Comparison of ENCODE assay signal across 7 worm cellular contexts in genomic region chrX:15617168-15617567, ce11.
TF ChIP-seq lines count a peak whose summit lies in the region.

No protein-coding gene starts in this region.

TF ChIP-seq in whole organism, L1 larva, 84 proteins besides CTCF, POLR2A, EP300 and RAD21 (continues in another document):
- TF ChIP-seq efl-3 (GFP tag; optimal IDR thresholded peaks at IDR 0.05; lab: Kevin White, UChicago), result no peak
- no peak for TF ChIP-seq elt-2 (tag; optimal IDR thresholded peaks at IDR 0.05; lab: Kevin White, UChicago)
- peak; percentile 64 for TF ChIP-seq lin-14 (GFP tag; optimal IDR thresholded peaks at IDR 0.05; lab: Kevin White, UChicago)
- no peak for TF ChIP-seq isw-1 (GFP tag; IDR thresholded peaks at IDR 0.05; lab: Robert Waterston, UW)
- no peak for TF ChIP-seq fkh-10 (GFP tag; optimal IDR thresholded peaks at IDR 0.05; lab: Kevin White, UChicago)
- no peak for TF ChIP-seq lin-39 (tag; optimal IDR thresholded peaks at IDR 0.05; lab: Kevin White, UChicago)
- no peak for TF ChIP-seq egl-27 (tag; optimal IDR thresholded peaks at IDR 0.05; lab: Kevin White, UChicago)
- TF ChIP-seq snu-23 (GFP tag; optimal IDR thresholded peaks at IDR 0.05; lab: Kevin White, UChicago), result peak; percentile 16
- TF ChIP-seq ceh-82 (tag; optimal IDR thresholded peaks at IDR 0.05; lab: Kevin White, UChicago), result peak in 2 of 3 experiments; percentile 4 to 46
- TF ChIP-seq pqm-1 (tag; optimal IDR thresholded peaks at IDR 0.05; lab: Kevin White, UChicago), result no peak
- no peak for TF ChIP-seq unc-86 (tag; optimal IDR thresholded peaks at IDR 0.05; lab: Kevin White, UChicago)
- TF ChIP-seq blmp-1 (tag; optimal IDR thresholded peaks at IDR 0.05; lab: Kevin White, UChicago), result no peak

TF ChIP-seq in whole organism, L2 larva, 48 proteins besides CTCF, POLR2A, EP300 and RAD21:
- no peak for TF ChIP-seq nhr-21 (tag; optimal IDR thresholded peaks at IDR 0.05; lab: Kevin White, UChicago)
- TF ChIP-seq nhr-129 (tag; optimal IDR thresholded peaks at IDR 0.05; lab: Kevin White, UChicago), result peak; percentile 28
- peak; percentile 18 for TF ChIP-seq fos-1 (tag; optimal IDR thresholded peaks at IDR 0.05; lab: Kevin White, UChicago)
- TF ChIP-seq crh-2 (tag; optimal IDR thresholded peaks at IDR 0.05; lab: Kevin White, UChicago), result peak; percentile 52
- TF ChIP-seq C34F6.9 (tag; optimal IDR thresholded peaks at IDR 0.05; lab: Kevin White, UChicago), result peak; percentile 55
- TF ChIP-seq zag-1 (tag; optimal IDR thresholded peaks at IDR 0.05; lab: Kevin White, UChicago), result peak; percentile 18
- TF ChIP-seq unc-39 (tag; optimal IDR thresholded peaks at IDR 0.05; lab: Kevin White, UChicago), result no peak
- TF ChIP-seq lsy-2 (tag; optimal IDR thresholded peaks at IDR 0.05; lab: Kevin White, UChicago), result peak in 1 of 2 experiments; percentile 32
- peak; percentile 20 for TF ChIP-seq sma-9 (GFP tag; optimal IDR thresholded peaks at IDR 0.05; lab: Kevin White, UChicago)
- TF ChIP-seq sma-9 (tag; optimal IDR thresholded peaks at IDR 0.05; lab: Kevin White, UChicago), result no peak
TF ChIP-seq in whole organism, L2 larva: peak in this region for 7.

TF ChIP-seq in whole organism, L3 larva, 47 proteins besides CTCF, POLR2A, EP300 and RAD21:
- no peak for TF ChIP-seq nhr-11 (tag; optimal IDR thresholded peaks at IDR 0.05; lab: Kevin White, UChicago)
- TF ChIP-seq pha-4 (tag; optimal IDR thresholded peaks at IDR 0.05; lab: Kevin White, UChicago), result peak; percentile 54
- peak; percentile 9 for TF ChIP-seq elt-2 (tag; optimal IDR thresholded peaks at IDR 0.05; lab: Kevin White, UChicago)
- no peak for TF ChIP-seq ztf-11 (tag; optimal IDR thresholded peaks at IDR 0.05; lab: Kevin White, UChicago)
- peak; percentile 58 for TF ChIP-seq lin-39 (tag; optimal IDR thresholded peaks at IDR 0.05; lab: Kevin White, UChicago)
- TF ChIP-seq nfya-1 (tag; optimal IDR thresholded peaks at IDR 0.05; lab: Kevin White, UChicago; ENCODE audit: insufficient read depth), result peak; percentile 38
- TF ChIP-seq aly-2 (tag; optimal IDR thresholded peaks at IDR 0.05; lab: Kevin White, UChicago), result no peak
- TF ChIP-seq eor-1 (tag; optimal IDR thresholded peaks at IDR 0.05; lab: Kevin White, UChicago), result no peak
- no peak for TF ChIP-seq fos-1 (tag; optimal IDR thresholded peaks at IDR 0.05; lab: Kevin White, UChicago)
TF ChIP-seq in whole organism, L3 larva: peak in this region for 4.

TF ChIP-seq in whole organism, L4 larva, 104 proteins besides CTCF, POLR2A, EP300 and RAD21 (continues in another document):
- TF ChIP-seq unc-130 (GFP tag; optimal IDR thresholded peaks at IDR 0.05; lab: Kevin White, UChicago), result no peak
- TF ChIP-seq mxl-2 (GFP tag; conservative IDR thresholded peaks at IDR 0.05; lab: Robert Waterston, UW), result no peak
- no peak for TF ChIP-seq zag-1 (tag; optimal IDR thresholded peaks at IDR 0.05; lab: Kevin White, UChicago)
- TF ChIP-seq hlh-30 (tag; optimal IDR thresholded peaks at IDR 0.05; lab: Kevin White, UChicago; ENCODE audit: insufficient read depth), result peak; percentile 3
- no peak for TF ChIP-seq ces-1 (GFP tag; optimal IDR thresholded peaks at IDR 0.05; lab: Kevin White, UChicago)
- TF ChIP-seq Y75B8A.6 (GFP tag; IDR thresholded peaks at IDR 0.05; lab: Robert Waterston, UW), result no peak
- TF ChIP-seq rbr-2 (tag; optimal IDR thresholded peaks at IDR 0.05; lab: Kevin White, UChicago), result no peak
- TF ChIP-seq Y105C5A.15 (GFP tag; IDR thresholded peaks at IDR 0.05; lab: Robert Waterston, UW), result no peak
- no peak for TF ChIP-seq lin-38 (GFP tag; IDR thresholded peaks at IDR 0.05; lab: Robert Waterston, UW)
- no peak for TF ChIP-seq ctbp-1 (GFP tag; IDR thresholded peaks at IDR 0.05; lab: Robert Waterston, UW)
- peak; percentile 35 for TF ChIP-seq hlh-11 (tag; optimal IDR thresholded peaks at IDR 0.05; lab: Kevin White, UChicago)
- peak; percentile 22 for TF ChIP-seq mep-1 (tag; optimal IDR thresholded peaks at IDR 0.05; lab: Kevin White, UChicago)
- no peak for TF ChIP-seq daf-8 (GFP tag; IDR thresholded peaks at IDR 0.05; lab: Robert Waterston, UW)
- TF ChIP-seq lir-3 (tag; optimal IDR thresholded peaks at IDR 0.05; lab: Kevin White, UChicago), result no peak
- peak; percentile 57 for TF ChIP-seq aha-1 (tag; lab: Kevin White, UChicago)
- no peak for TF ChIP-seq ztf-11 (tag; optimal IDR thresholded peaks at IDR 0.05; lab: Kevin White, UChicago)
- 0 out of 2 replicates have a peak, but pooled peaks have one; percentile 17 for TF ChIP-seq dmd-6 (GFP tag; IDR thresholded peaks at IDR 0.05; lab: Robert Waterston, UW)

TF ChIP-seq in whole organism, late embryonic, 69 proteins besides CTCF, POLR2A, EP300 and RAD21:
- peak; percentile 29 for TF ChIP-seq unc-42 (tag; optimal IDR thresholded peaks at IDR 0.05; lab: Kevin White, UChicago)
- TF ChIP-seq ceh-34 (tag; optimal IDR thresholded peaks at IDR 0.05; lab: Kevin White, UChicago), result peak; percentile 67
- no peak for TF ChIP-seq ref-2 (tag; optimal IDR thresholded peaks at IDR 0.05; lab: Kevin White, UChicago)

TF ChIP-seq in whole organism, mixed stage, embryonic, 35 proteins besides CTCF, POLR2A, EP300 and RAD21:
- TF ChIP-seq lsy-2 (tag; optimal IDR thresholded peaks at IDR 0.05; lab: Kevin White, UChicago) (no peak), unc-120 (tag; optimal IDR thresholded peaks at IDR 0.05; lab: Kevin White, UChicago; ENCODE audit: poor library complexity, severe bottlenecking) (peak; percentile 29), ces-1 (GFP tag; optimal IDR thresholded peaks at IDR 0.05; lab: Kevin White, UChicago) (peak; percentile 60)

TF ChIP-seq in whole organism, young adult, 124 proteins besides CTCF, POLR2A, EP300 and RAD21:
- TF ChIP-seq cebp-1 (GFP tag; IDR thresholded peaks at IDR 0.05; lab: Robert Waterston, UW) (peak; percentile 19; the same call in 1 of the 2 replicates), cebp-1 (tag; optimal IDR thresholded peaks at IDR 0.05; lab: Kevin White, UChicago) (peak; percentile 77), hmg-20 (GFP tag; IDR thresholded peaks at IDR 0.05; lab: Robert Waterston, UW) (no peak)
